Worm (Caenorhabditis elegans) whole organism, late embryonic: ENCODE data around the gene nlp-101.
A peak's percentile ranks its signal among the peaks of the same experiment; 100 is the strongest.

ENCODE experiments used
- C08G9.2 ChIP-seq: sonication (generic microtip); optimal IDR thresholded peaks from 2 replicates; lab custom pipeline; 2016; ENCODE audit warnings: mild to moderate bottlenecking, missing genetic modification characterization, moderate library complexity, missing compliant biosample characterization
- F13H6.1 ChIP-seq: sonication (generic microtip); optimal IDR thresholded peaks from 2 replicates; lab custom pipeline; 2016; ENCODE audit warnings: missing genetic modification characterization, missing compliant biosample characterization
- K02D7.2 ChIP-seq: sonication (generic microtip); optimal IDR thresholded peaks from 2 replicates; lab custom pipeline; 2017; ENCODE audit warnings: mild to moderate bottlenecking, missing genetic modification characterization, missing compliant biosample characterization
- K09A11.1 ChIP-seq: sonication (generic microtip); optimal IDR thresholded peaks from 2 replicates; lab custom pipeline; 2017; ENCODE audit warnings: antibody characterized with exemption, mild to moderate bottlenecking, missing genetic modification characterization, missing compliant biosample characterization; ENCODE audit not compliant: insufficient read depth
- Y22D7AL.16 ChIP-seq: sonication (generic microtip); optimal IDR thresholded peaks from 2 replicates; lab custom pipeline; 2016; ENCODE audit warnings: missing genetic modification characterization, missing compliant biosample characterization
- ama-1 ChIP-seq: fragments of 150-350 bp; optimal IDR thresholded peaks from 2 replicates; lab custom pipeline; 2014
- ceh-14 ChIP-seq: sonication (generic microtip); optimal IDR thresholded peaks from 2 replicates; lab custom pipeline; 2016; ENCODE audit warnings: missing genotype, missing genetic modification characterization, missing compliant biosample characterization
- ceh-18 ChIP-seq: sonication (generic microtip); optimal IDR thresholded peaks from 2 replicates; lab custom pipeline; 2016; ENCODE audit warnings: missing genetic modification characterization, missing compliant biosample characterization
- ceh-19 ChIP-seq: fragments of 200-800 bp; sonication (Bioruptor generic); optimal IDR thresholded peaks from 2 replicates; lab custom pipeline; 2018; ENCODE audit warnings: mild to moderate bottlenecking, missing genetic modification characterization, missing compliant biosample characterization
- ceh-2 ChIP-seq: sonication (generic microtip); optimal IDR thresholded peaks from 2 replicates; lab custom pipeline; 2016; ENCODE audit warnings: missing genotype, missing genetic modification characterization, missing compliant biosample characterization
- ceh-22 ChIP-seq: sonication (generic microtip); optimal IDR thresholded peaks from 2 replicates; lab custom pipeline; 2017; ENCODE audit warnings: missing biosample characterization, missing genetic modification characterization
- ceh-24 ChIP-seq: sonication (generic microtip); optimal IDR thresholded peaks from 2 replicates; lab custom pipeline; 2016; ENCODE audit warnings: mild to moderate bottlenecking, missing genetic modification characterization, missing compliant biosample characterization
- ceh-34 ChIP-seq: sonication (generic microtip); optimal IDR thresholded peaks from 2 replicates; lab custom pipeline; 2016; ENCODE audit warnings: mild to moderate bottlenecking, missing genetic modification characterization, missing compliant biosample characterization
- ceh-45 ChIP-seq: fragments of 200-800 bp; sonication (Bioruptor generic); IDR thresholded peaks from 2 replicates; pipeline ENCODE4 v1.3.6; 2022; ENCODE audit warnings: missing genetic modification reagents, missing genetic modification characterization, missing compliant biosample characterization
- ceh-48 ChIP-seq: sonication (generic microtip); optimal IDR thresholded peaks from 2 replicates; lab custom pipeline; 2016; ENCODE audit warnings: missing genetic modification characterization, inconsistent platforms, missing compliant biosample characterization
- ceh-6 ChIP-seq: fragments of 200-800 bp; sonication (Bioruptor generic); optimal IDR thresholded peaks from 2 replicates; lab custom pipeline; 2018; ENCODE audit warnings: mild to moderate bottlenecking, missing genetic modification characterization, missing compliant biosample characterization
- ceh-9 ChIP-seq: sonication (generic microtip); optimal IDR thresholded peaks from 2 replicates; lab custom pipeline; 2016; ENCODE audit warnings: mild to moderate bottlenecking, missing genetic modification characterization, inconsistent platforms, missing compliant biosample characterization
- che-1 ChIP-seq: sonication (generic microtip); optimal IDR thresholded peaks from 2 replicates; lab custom pipeline; 2016; ENCODE audit warnings: mild to moderate bottlenecking, missing genetic modification characterization, missing compliant biosample characterization
- elt-2 ChIP-seq: sonication (generic microtip); optimal IDR thresholded peaks from 2 replicates; lab custom pipeline; 2016; ENCODE audit warnings: missing genetic modification reagents, missing genetic modification characterization, missing compliant biosample characterization
- elt-4 ChIP-seq: sonication (generic microtip); optimal IDR thresholded peaks from 2 replicates; lab custom pipeline; 2016; ENCODE audit warnings: missing genetic modification characterization, missing compliant biosample characterization
- ets-4 ChIP-seq: sonication (generic microtip); optimal IDR thresholded peaks from 2 replicates; lab custom pipeline; 2016; ENCODE audit warnings: missing genetic modification characterization, missing compliant biosample characterization
- eyg-1 ChIP-seq: sonication (generic microtip); optimal IDR thresholded peaks from 2 replicates; lab custom pipeline; 2016; ENCODE audit warnings: missing genotype, missing genetic modification characterization, missing compliant biosample characterization
- fkh-6 ChIP-seq: sonication (generic microtip); optimal IDR thresholded peaks from 2 replicates; lab custom pipeline; 2016; ENCODE audit warnings: missing genetic modification characterization, missing compliant biosample characterization
- gmeb-2 ChIP-seq: sonication (generic microtip); optimal IDR thresholded peaks from 2 replicates; lab custom pipeline; 2016; ENCODE audit warnings: missing genetic modification characterization, inconsistent platforms, missing compliant biosample characterization
- hlh-13 ChIP-seq: fragments of 200-800 bp; sonication (Bioruptor generic); optimal IDR thresholded peaks from 2 replicates; lab custom pipeline; 2018; ENCODE audit warnings: mild to moderate bottlenecking, missing genetic modification characterization, missing compliant biosample characterization
- hlh-15 ChIP-seq: sonication (generic microtip); optimal IDR thresholded peaks from 2 replicates; lab custom pipeline; 2016; ENCODE audit warnings: missing genetic modification characterization, missing compliant biosample characterization
- hlh-30 ChIP-seq: sonication (generic microtip); optimal IDR thresholded peaks from 2 replicates; lab custom pipeline; 2017; ENCODE audit warnings: antibody characterized with exemption, missing genetic modification characterization, missing compliant biosample characterization; ENCODE audit not compliant: insufficient read depth
- lim-6 ChIP-seq: sonication (generic microtip); optimal IDR thresholded peaks from 2 replicates; lab custom pipeline; 2016; ENCODE audit warnings: missing genetic modification characterization, missing compliant biosample characterization
- lin-11 ChIP-seq: fragments of 200-800 bp; sonication (Bioruptor generic); optimal IDR thresholded peaks from 2 replicates; lab custom pipeline; 2018; ENCODE audit warnings: mild to moderate bottlenecking, missing genetic modification characterization, missing compliant biosample characterization
- madf-2 ChIP-seq: sonication (generic microtip); optimal IDR thresholded peaks from 2 replicates; lab custom pipeline; 2017; ENCODE audit warnings: missing genetic modification characterization, missing compliant biosample characterization
- mec-3 ChIP-seq: sonication (generic microtip); optimal IDR thresholded peaks from 2 replicates; lab custom pipeline; 2016; ENCODE audit warnings: borderline replicate concordance, missing genetic modification characterization, missing compliant biosample characterization
- nfya-1 ChIP-seq: sonication (generic microtip); optimal IDR thresholded peaks from 2 replicates; lab custom pipeline; 2017; ENCODE audit warnings: missing genetic modification characterization, mild to moderate bottlenecking, missing compliant biosample characterization, antibody characterized with exemption, moderate library complexity
- nhr-232 ChIP-seq: sonication (generic microtip); optimal IDR thresholded peaks from 2 replicates; lab custom pipeline; 2016; ENCODE audit warnings: missing genetic modification characterization, missing compliant biosample characterization
- npax-4 ChIP-seq: sonication (generic microtip); optimal IDR thresholded peaks from 2 replicates; lab custom pipeline; 2016; ENCODE audit warnings: missing genetic modification characterization, missing compliant biosample characterization
- odd-2 ChIP-seq: sonication (generic microtip); optimal IDR thresholded peaks from 2 replicates; lab custom pipeline; 2017; ENCODE audit warnings: antibody characterized with exemption, mild to moderate bottlenecking, missing genetic modification characterization, missing compliant biosample characterization
- pha-4 ChIP-seq: fragments of 150-350 bp; optimal IDR thresholded peaks from 2 replicates; lab custom pipeline; 2018; ENCODE audit warnings: missing biosample characterization, missing genetic modification reagents, missing genetic modification characterization
- pqm-1 ChIP-seq: sonication (generic microtip); optimal IDR thresholded peaks from 2 replicates; lab custom pipeline; 2016; ENCODE audit warnings: missing genetic modification characterization, missing compliant biosample characterization
- pros-1 ChIP-seq: fragments of 150-350 bp; optimal IDR thresholded peaks from 2 replicates; lab custom pipeline; 2014; ENCODE audit warnings: missing biosample characterization, missing genetic modification reagents, missing genetic modification characterization
- ref-2 ChIP-seq: sonication (generic microtip); optimal IDR thresholded peaks from 2 replicates; lab custom pipeline; 2016; ENCODE audit warnings: missing genetic modification characterization, missing compliant biosample characterization
- rnt-1 ChIP-seq: sonication (generic microtip); optimal IDR thresholded peaks from 2 replicates; lab custom pipeline; 2016; ENCODE audit warnings: missing genetic modification characterization, missing compliant biosample characterization
- sox-2 ChIP-seq: fragments of 200-800 bp; sonication (Bioruptor generic); IDR thresholded peaks from 2 replicates; pipeline ENCODE4 v1.3.6; 2022; ENCODE audit warnings: missing genetic modification reagents, missing genetic modification characterization, missing compliant biosample characterization
- sox-4 ChIP-seq: sonication (generic microtip); optimal IDR thresholded peaks from 2 replicates; lab custom pipeline; 2017; ENCODE audit warnings: mild to moderate bottlenecking, missing genetic modification characterization, inconsistent platforms, missing compliant biosample characterization
- ttx-3 ChIP-seq: sonication (generic microtip); optimal IDR thresholded peaks from 2 replicates; lab custom pipeline; 2016; ENCODE audit warnings: missing genetic modification reagents, missing genetic modification characterization, missing compliant biosample characterization
- unc-86 ChIP-seq: sonication (generic microtip); optimal IDR thresholded peaks from 2 replicates; lab custom pipeline; 2016; ENCODE audit warnings: missing genetic modification characterization, missing compliant biosample characterization
- zip-5 ChIP-seq: sonication (generic microtip); optimal IDR thresholded peaks from 2 replicates; lab custom pipeline; 2016; ENCODE audit warnings: missing genetic modification characterization, missing compliant biosample characterization

nlp-101 gene

ce11 chrX:7838582-7838981, at the start of gene nlp-101:
nlp-101 (plus strand) TSS chrX:7838882.
- TF ChIP-seq unc-86 (no peak), K02D7.2 (tag; lab: Kevin White, UChicago) (no peak), Y22D7AL.16 (tag; lab: Kevin White, UChicago) (no peak)

- TF ChIP-seq eyg-1 (tag; lab: Kevin White, UChicago) (no peak), lim-6 (no peak), ceh-34 (no peak), ceh-14 (tag; lab: Kevin White, UChicago) (no peak)
These were observed 46.9 kb upstream of the nlp-101 start for ce11 chrX:7791802-7792201.

ce11 chrX:7793377-7794041, 45.2 kb upstream of the nlp-101 start, which contains the start of gene ZK154.6:
ZK154.6 (minus strand) TSS chrX:7793563.
- no peak for TF ChIP-seq K09A11.1 (tag; lab: Kevin White, UChicago)
- TF ChIP-seq zip-5, result no peak
- TF ChIP-seq ets-4 (tag; lab: Kevin White, UChicago), result no peak
- no peak for TF ChIP-seq npax-4
- no peak for TF ChIP-seq sox-2 (GFP tag; lab: Robert Waterston, UW)
- TF ChIP-seq odd-2 (tag; lab: Kevin White, UChicago), result no peak
- TF ChIP-seq ceh-48, result peak; percentile 57
- no peak for TF ChIP-seq pqm-1 (tag; lab: Kevin White, UChicago)
- TF ChIP-seq nfya-1 (tag; lab: Kevin White, UChicago), result peak; percentile 16
- peak; percentile 73 for TF ChIP-seq hlh-30 (tag; lab: Kevin White, UChicago)
- TF ChIP-seq sox-4, result no peak
- no peak for TF ChIP-seq lin-11
- no peak for TF ChIP-seq ref-2 (tag; lab: Kevin White, UChicago)
- no peak for TF ChIP-seq ceh-9 (tag; lab: Kevin White, UChicago)
- no peak for TF ChIP-seq ama-1
- no peak for TF ChIP-seq ceh-22 (tag; lab: Kevin White, UChicago)
- TF ChIP-seq gmeb-2 (tag; lab: Kevin White, UChicago), result no peak
- no peak for TF ChIP-seq ttx-3 (tag; lab: Kevin White, UChicago)
- TF ChIP-seq, all 69 proteins: peak for 3

ce11 chrX:7794306-7794743, 44.4 kb upstream of the nlp-101 start:
- TF ChIP-seq pqm-1 (tag; lab: Kevin White, UChicago) (no peak), fkh-6 (tag; lab: Kevin White, UChicago) (no peak), Y22D7AL.16 (tag; lab: Kevin White, UChicago) (peak; percentile 23), pros-1 (tag; lab: Kevin White, UChicago) (no peak), ceh-6 (GFP tag; lab: Kevin White, UChicago) (peak; percentile 59), madf-2 (no peak), ceh-18 (tag; lab: Kevin White, UChicago) (no peak), hlh-30 (tag; lab: Kevin White, UChicago) (no peak), unc-86 (no peak), rnt-1 (tag; lab: Kevin White, UChicago) (no peak), lin-11 (peak; percentile 39), ceh-14 (tag; lab: Kevin White, UChicago) (no peak), nhr-232 (tag; lab: Kevin White, UChicago) (peak; percentile 12), zip-5 (peak; percentile 6), gmeb-2 (tag; lab: Kevin White, UChicago) (no peak), ref-2 (tag; lab: Kevin White, UChicago) (peak; percentile 32), K09A11.1 (tag; lab: Kevin White, UChicago) (no peak), ceh-2 (tag; lab: Kevin White, UChicago) (peak; percentile 15), K02D7.2 (tag; lab: Kevin White, UChicago) (peak; percentile 45), elt-4 (tag; lab: Kevin White, UChicago) (no peak), ceh-24 (no peak), che-1 (tag; lab: Kevin White, UChicago) (peak; percentile 38), ceh-19 (GFP tag; lab: Kevin White, UChicago) (peak; percentile 16), ets-4 (tag; lab: Kevin White, UChicago) (no peak), elt-2 (tag; lab: Kevin White, UChicago) (no peak), ceh-45 (GFP tag; lab: Robert Waterston, UW) (no peak), hlh-15 (tag; lab: Kevin White, UChicago) (no peak), mec-3 (tag; lab: Kevin White, UChicago) (no peak), F13H6.1 (tag; lab: Kevin White, UChicago) (no peak), pha-4 (tag; lab: Kevin White, UChicago) (no peak), C08G9.2 (tag; lab: Kevin White, UChicago) (no peak), ceh-22 (tag; lab: Kevin White, UChicago) (no peak), hlh-13 (GFP tag; lab: Kevin White, UChicago) (no peak)
